Fruit fly (Drosophila melanogaster) whole organism, embryonic: ENCODE data around the gene ATPsynepsilonL.

Source experiments
- Abd-B ChIP-seq: fragments of 200-800 bp; sonication (Bioruptor generic); optimal IDR thresholded peaks from 2 replicates; lab custom pipeline; 2018; ENCODE audit warnings: missing biosample characterization, mild to moderate bottlenecking, missing genetic modification characterization, moderate library complexity
- Blimp-1 ChIP-seq: fragments of 200-800 bp; sonication (Bioruptor generic); optimal IDR thresholded peaks from 3 replicates; lab custom pipeline; 2018; ENCODE audit warnings: missing biosample characterization, missing genetic modification characterization, mild to moderate bottlenecking, moderate library complexity, missing genetic modification reagents
- CG11398 ChIP-seq: fragments of 200-800 bp; sonication (Bioruptor generic); optimal IDR thresholded peaks from 2 replicates; lab custom pipeline; 2016; ENCODE audit warnings: missing biosample characterization, missing genetic modification characterization
- CG11695 ChIP-seq: fragments of 200-800 bp; sonication (Bioruptor generic); IDR thresholded peaks from 3 replicates; pipeline ENCODE4 v1.3.6; 2022; ENCODE audit warnings: missing biosample characterization, missing genetic modification characterization
- CG11696 ChIP-seq: fragments of 200-800 bp; sonication (Bioruptor generic); IDR thresholded peaks from 2 replicates; pipeline ENCODE4 v1.3.6; 2022; ENCODE audit warnings: missing biosample characterization, missing genetic modification characterization
- CG12071 ChIP-seq: fragments of 200-800 bp; sonication (Bioruptor generic); optimal IDR thresholded peaks from 3 replicates; lab custom pipeline; 2018; ENCODE audit warnings: missing biosample characterization, mild to moderate bottlenecking, missing genetic modification characterization
- CG12104 ChIP-seq: fragments of 200-800 bp; sonication (Bioruptor generic); optimal IDR thresholded peaks from 3 replicates; lab custom pipeline; 2016; ENCODE audit warnings: missing biosample characterization, missing genetic modification characterization
- CG15011 ChIP-seq: fragments of 200-800 bp; sonication (Bioruptor generic); optimal IDR thresholded peaks from 3 replicates; lab custom pipeline; 2018; ENCODE audit warnings: missing biosample characterization, mild to moderate bottlenecking, missing genetic modification characterization
- CG1603 ChIP-seq: fragments of 200-800 bp; sonication (Bioruptor generic); optimal IDR thresholded peaks from 2 replicates; lab custom pipeline; 2019; ENCODE audit warnings: missing biosample characterization, mild to moderate bottlenecking, missing genetic modification characterization, moderate library complexity
- CG17361 ChIP-seq: fragments of 200-800 bp; sonication (Bioruptor generic); IDR thresholded peaks from 3 replicates; pipeline ENCODE4 v1.3.6; 2022; ENCODE audit warnings: missing biosample characterization, missing genetic modification characterization
- CG17568 ChIP-seq: fragments of 200-800 bp; sonication (Bioruptor generic); optimal IDR thresholded peaks from 2 replicates; lab custom pipeline; 2018; ENCODE audit warnings: missing biosample characterization, mild to moderate bottlenecking, missing genetic modification characterization, moderate library complexity
- CG18476 ChIP-seq: fragments of 200-800 bp; sonication (Bioruptor generic); optimal IDR thresholded peaks from 2 replicates; lab custom pipeline; 2016; ENCODE audit warnings: missing biosample characterization, mild to moderate bottlenecking, missing genetic modification characterization
- CG2202 ChIP-seq: fragments of 200-800 bp; sonication (Bioruptor generic); optimal IDR thresholded peaks from 2 replicates; lab custom pipeline; 2018; ENCODE audit warnings: missing biosample characterization, mild to moderate bottlenecking, missing genetic modification characterization
- CG30431 ChIP-seq: fragments of 200-800 bp; sonication (Bioruptor generic); optimal IDR thresholded peaks from 2 replicates; lab custom pipeline; 2017; ENCODE audit warnings: missing biosample characterization, missing genetic modification characterization
- CG3838 ChIP-seq: fragments of 200-800 bp; sonication (Bioruptor generic); optimal IDR thresholded peaks from 3 replicates; lab custom pipeline; 2016; ENCODE audit warnings: missing biosample characterization, missing genetic modification characterization
- CG6683 ChIP-seq: fragments of 200-800 bp; sonication (Bioruptor generic); optimal IDR thresholded peaks from 2 replicates; lab custom pipeline; 2017; ENCODE audit warnings: missing biosample characterization, mild to moderate bottlenecking, missing genetic modification characterization, missing genetic modification reagents
- CG6854 ChIP-seq: fragments of 200-800 bp; sonication (Bioruptor generic); optimal IDR thresholded peaks from 3 replicates; lab custom pipeline; 2017; ENCODE audit warnings: missing biosample characterization, mild to moderate bottlenecking, missing genetic modification characterization
- CG7745 ChIP-seq: fragments of 200-800 bp; sonication (Bioruptor generic); optimal IDR thresholded peaks from 2 replicates; lab custom pipeline; 2018; ENCODE audit warnings: missing biosample characterization, mild to moderate bottlenecking, missing genetic modification characterization, moderate library complexity
- CG7928 ChIP-seq: fragments of 200-800 bp; sonication (Bioruptor generic); optimal IDR thresholded peaks from 2 replicates; lab custom pipeline; 2017; ENCODE audit warnings: missing biosample characterization, mild to moderate bottlenecking, missing genetic modification characterization
- CG8089 ChIP-seq: fragments of 200-800 bp; sonication (Bioruptor generic); optimal IDR thresholded peaks from 3 replicates; lab custom pipeline; 2016; ENCODE audit warnings: missing biosample characterization, missing genetic modification characterization
- CG9876 ChIP-seq: fragments of 200-800 bp; sonication (Bioruptor generic); optimal IDR thresholded peaks from 2 replicates; lab custom pipeline; 2016; ENCODE audit warnings: missing biosample characterization, missing genetic modification characterization
- D19B ChIP-seq: fragments of 200-800 bp; sonication (Bioruptor generic); optimal IDR thresholded peaks from 2 replicates; lab custom pipeline; 2017; ENCODE audit warnings: missing biosample characterization, mild to moderate bottlenecking, missing genetic modification characterization
- Drgx ChIP-seq: fragments of 200-800 bp; sonication (Bioruptor generic); IDR thresholded peaks from 2 replicates; pipeline ENCODE4 v1.3.6; 2022; ENCODE audit warnings: missing biosample characterization, missing genetic modification characterization
- E2f1 ChIP-seq: fragments of 200-800 bp; sonication (Bioruptor generic); IDR thresholded peaks from 2 replicates; pipeline ENCODE4 v1.3.6; 2022; ENCODE audit warnings: missing biosample characterization, missing genetic modification characterization
- H15 ChIP-seq: fragments of 200-800 bp; sonication (Bioruptor generic); IDR thresholded peaks from 3 replicates; pipeline ENCODE4 v1.3.6; 2022; ENCODE audit warnings: missing biosample characterization, missing genetic modification characterization
- Hey ChIP-seq: fragments of 200-800 bp; sonication (Bioruptor generic); optimal IDR thresholded peaks from 3 replicates; lab custom pipeline; 2018; ENCODE audit warnings: missing biosample characterization, mild to moderate bottlenecking, missing genetic modification characterization
- Hr3 ChIP-seq: fragments of 200-800 bp; sonication (Bioruptor generic); optimal IDR thresholded peaks from 3 replicates; lab custom pipeline; 2016; ENCODE audit warnings: missing biosample characterization, missing genetic modification characterization
- Lhr ChIP-seq: fragments of 200-800 bp; sonication (Bioruptor generic); optimal IDR thresholded peaks from 3 replicates; lab custom pipeline; 2017; ENCODE audit warnings: mild to moderate bottlenecking, missing biosample characterization, missing genetic modification reagents, missing genetic modification characterization
- Mad ChIP-seq: fragments of 200-800 bp; sonication (Bioruptor generic); optimal IDR thresholded peaks from 2 replicates; lab custom pipeline; 2016; ENCODE audit warnings: missing biosample characterization, missing genetic modification characterization
- Ravus ChIP-seq: fragments of 200-800 bp; sonication (Bioruptor generic); IDR thresholded peaks from 2 replicates; pipeline ENCODE4 v1.3.6; 2022; ENCODE audit warnings: missing biosample characterization, missing genetic modification characterization
- Scr ChIP-seq: fragments of 200-800 bp; sonication (Bioruptor generic); IDR thresholded peaks from 2 replicates; pipeline ENCODE4 v1.3.6; 2022; ENCODE audit warnings: missing biosample characterization, missing genetic modification characterization; ENCODE audit not compliant: partially characterized antibody
- Six4 ChIP-seq: fragments of 200-800 bp; sonication (Bioruptor generic); optimal IDR thresholded peaks from 2 replicates; lab custom pipeline; 2016; ENCODE audit warnings: missing biosample characterization, missing genetic modification characterization
- Spps ChIP-seq: fragments of 200-800 bp; sonication (Bioruptor generic); optimal IDR thresholded peaks from 2 replicates; lab custom pipeline; 2018; ENCODE audit warnings: missing biosample characterization, mild to moderate bottlenecking, missing genetic modification characterization
- Stat92E ChIP-seq, 3 experiments: fragments of >200 bp in 2 of 3; fragments of 200-800 bp in 1 of 3; sonication (Bioruptor generic) in 1 of 3; optimal IDR thresholded peaks; 2 replicates each; lab custom pipeline; 2017 to 2019; ENCODE audit warnings: missing biosample characterization in 3 of 3, missing genetic modification characterization in 3 of 3, mild to moderate bottlenecking in 1 of 3, moderate library complexity in 1 of 3
- ac ChIP-seq: fragments of 200-800 bp; sonication (Bioruptor generic); optimal IDR thresholded peaks from 3 replicates; lab custom pipeline; 2017; ENCODE audit warnings: missing biosample characterization, mild to moderate bottlenecking, missing genetic modification characterization
- bab2 ChIP-seq: fragments of 200-800 bp; sonication (Bioruptor generic); optimal IDR thresholded peaks from 2 replicates; lab custom pipeline; 2016; ENCODE audit warnings: missing biosample characterization, missing genetic modification characterization
- bigmax ChIP-seq: fragments of 200-800 bp; sonication (Bioruptor generic); optimal IDR thresholded peaks from 2 replicates; lab custom pipeline; 2018; ENCODE audit warnings: missing biosample characterization, mild to moderate bottlenecking, missing genetic modification characterization
- dan ChIP-seq: fragments of 200-800 bp; sonication (Bioruptor generic); IDR thresholded peaks from 2 replicates; pipeline ENCODE4 v1.3.6; 2022; ENCODE audit warnings: missing biosample characterization, missing genetic modification characterization
- dmrt11E ChIP-seq: fragments of 200-800 bp; sonication (Bioruptor generic); optimal IDR thresholded peaks from 3 replicates; lab custom pipeline; 2018; ENCODE audit warnings: missing biosample characterization, mild to moderate bottlenecking, missing genetic modification characterization, moderate library complexity
- emc ChIP-seq: fragments of 200-800 bp; sonication (Bioruptor generic); optimal IDR thresholded peaks from 2 replicates; lab custom pipeline; 2016; ENCODE audit warnings: missing biosample characterization, missing genetic modification characterization
- hbn ChIP-seq: fragments of 200-800 bp; sonication (Bioruptor generic); IDR thresholded peaks from 2 replicates; pipeline ENCODE4 v1.3.6; 2022; ENCODE audit warnings: missing biosample characterization, missing genetic modification characterization; ENCODE audit not compliant: partially characterized antibody
- lab ChIP-seq: fragments of 200-800 bp; sonication (Bioruptor generic); optimal IDR thresholded peaks from 3 replicates; lab custom pipeline; 2017; ENCODE audit warnings: missing biosample characterization, missing genetic modification characterization, mild to moderate bottlenecking, moderate library complexity, missing genetic modification reagents
- lmd ChIP-seq: fragments of 200-800 bp; sonication (Bioruptor generic); IDR thresholded peaks from 2 replicates; pipeline ENCODE4 v1.3.6; 2022; ENCODE audit warnings: missing biosample characterization, missing genetic modification characterization
- maf-S ChIP-seq: fragments of 200-800 bp; sonication (Bioruptor generic); optimal IDR thresholded peaks from 2 replicates; lab custom pipeline; 2016; ENCODE audit warnings: missing biosample characterization, missing genetic modification characterization
- nau ChIP-seq: fragments of 200-800 bp; sonication (Bioruptor generic); optimal IDR thresholded peaks from 3 replicates; lab custom pipeline; 2017; ENCODE audit warnings: missing biosample characterization, mild to moderate bottlenecking, missing genetic modification characterization, missing genetic modification reagents
- repo ChIP-seq: fragments of 200-800 bp; sonication (Bioruptor generic); optimal IDR thresholded peaks from 2 replicates; lab custom pipeline; 2016; ENCODE audit warnings: missing biosample characterization, missing genetic modification characterization
- run ChIP-seq: fragments of 200-800 bp; sonication (Bioruptor generic); optimal IDR thresholded peaks from 3 replicates; lab custom pipeline; 2018; ENCODE audit warnings: missing biosample characterization, mild to moderate bottlenecking, missing genetic modification characterization
- sim ChIP-seq: fragments of 200-800 bp; sonication (Bioruptor generic); IDR thresholded peaks from 2 replicates; pipeline ENCODE4 v1.3.6; 2022; ENCODE audit warnings: missing biosample characterization, missing genetic modification characterization
- unpg ChIP-seq: fragments of 200-800 bp; sonication (Bioruptor generic); optimal IDR thresholded peaks from 3 replicates; lab custom pipeline; 2018; ENCODE audit warnings: missing biosample characterization, mild to moderate bottlenecking, missing genetic modification characterization, moderate library complexity
- zen ChIP-seq: fragments of 200-800 bp; sonication (Bioruptor generic); optimal IDR thresholded peaks from 3 replicates; lab custom pipeline; 2018; ENCODE audit warnings: missing biosample characterization, mild to moderate bottlenecking, missing genetic modification characterization, moderate library complexity

ATPsynepsilonL gene

DNA sequence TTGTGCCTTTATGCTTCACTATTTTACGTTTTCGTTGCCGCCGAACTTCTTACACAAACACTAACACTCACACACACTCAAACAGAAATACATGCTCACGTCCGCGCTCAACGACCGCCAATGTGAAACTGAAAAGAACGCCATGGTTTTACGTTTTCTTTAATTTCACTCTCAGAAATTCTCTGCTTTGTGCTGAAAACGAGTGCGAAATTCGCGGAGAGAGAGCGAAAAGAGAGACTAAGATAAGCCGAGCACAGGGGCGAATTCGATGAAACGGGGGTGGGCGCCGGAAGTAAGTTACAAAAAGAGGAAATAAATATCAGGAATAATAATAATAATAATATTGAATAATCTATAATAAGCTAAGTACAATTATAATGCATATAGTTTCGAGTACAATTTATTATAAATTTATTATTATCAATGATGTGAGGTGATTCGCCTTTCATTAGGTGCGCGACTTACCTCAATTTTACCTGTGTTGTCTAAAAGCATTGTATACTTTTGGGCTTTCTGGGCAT, 48.8 kb downstream of the ATPsynepsilonL start, which contains the start of gene Best1 (continued):
- TF ChIP-seq dmrt11E, result peak; percentile 83
- TF ChIP-seq Hr3 (GFP tag; lab: Kevin White, UChicago), result peak; percentile 90
- peak; percentile 79 for TF ChIP-seq CG2202 (tag; lab: Kevin White, UChicago)
- peak in 1 of 3 experiments; percentile 85 for TF ChIP-seq Stat92E (GFP tag; optimal IDR thresholded peaks at IDR 0.05; lab: Kevin White, UChicago)
- peak; percentile 29 for TF ChIP-seq CG9876
- peak; percentile 19 for TF ChIP-seq maf-S (GFP tag; lab: Kevin White, UChicago)
- peak; percentile 41; the same call in 1 of the 2 replicates for TF ChIP-seq dan (GFP tag; lab: Robert Waterston, UW)
- peak; percentile 77; the same call in 1 of the 2 replicates for TF ChIP-seq sim (GFP tag; lab: Robert Waterston, UW)
- TF ChIP-seq Abd-B, result peak; percentile 87
- peak; percentile 85 for TF ChIP-seq CG6683
- peak; percentile 82 for TF ChIP-seq CG1603
- TF ChIP-seq Drgx (GFP tag; lab: Robert Waterston, UW), result peak; percentile 93
- TF ChIP-seq Hey (tag; lab: Kevin White, UChicago), result peak; percentile 27
- TF ChIP-seq Six4, result peak; percentile 68
- peak; percentile 32 for TF ChIP-seq CG7928 (GFP tag; lab: Kevin White, UChicago)
- peak; percentile 95 for TF ChIP-seq unpg (GFP tag; lab: Kevin White, UChicago)
- peak; percentile 81 for TF ChIP-seq run
- peak; percentile 72 for TF ChIP-seq nau
- TF ChIP-seq Ravus (GFP tag; lab: Robert Waterston, UW), result peak; percentile 58
- TF ChIP-seq E2f1, result peak; percentile 90
- peak; percentile 90 for TF ChIP-seq CG6854
- TF ChIP-seq Spps (tag; lab: Kevin White, UChicago), result peak; percentile 77
- TF ChIP-seq CG11398 (GFP tag; lab: Kevin White, UChicago), result peak; percentile 38
- peak; percentile 80 for TF ChIP-seq CG12071 (GFP tag; lab: Kevin White, UChicago)
- TF ChIP-seq bab2 (GFP tag; lab: Kevin White, UChicago), result peak; percentile 82
- peak; percentile 93 for TF ChIP-seq CG11695 (GFP tag; lab: Robert Waterston, UW)
- peak; percentile 64 for TF ChIP-seq ac (GFP tag; lab: Kevin White, UChicago)
- peak; percentile 71 for TF ChIP-seq CG11696 (GFP tag; lab: Robert Waterston, UW)
- peak; percentile 62 for TF ChIP-seq emc (GFP tag; lab: Kevin White, UChicago)
- TF ChIP-seq CG8089 (GFP tag; lab: Kevin White, UChicago), result no peak
- peak; percentile 96 for TF ChIP-seq lab (GFP tag; lab: Kevin White, UChicago)
- TF ChIP-seq D19B (GFP tag; lab: Kevin White, UChicago), result peak; percentile 80
- TF ChIP-seq CG12104, result peak; percentile 67
- peak; percentile 88 for TF ChIP-seq CG17568 (GFP tag; lab: Kevin White, UChicago)
- peak; percentile 92 for TF ChIP-seq CG17361 (GFP tag; lab: Robert Waterston, UW)
- peak; percentile 86 for TF ChIP-seq CG30431 (GFP tag; lab: Kevin White, UChicago)
- peak; percentile 92 for TF ChIP-seq zen (tag; lab: Kevin White, UChicago)
- peak; percentile 85 for TF ChIP-seq Mad
- TF ChIP-seq H15 (GFP tag; lab: Robert Waterston, UW), result peak; percentile 93
- peak; percentile 70 for TF ChIP-seq CG3838 (GFP tag; lab: Kevin White, UChicago)
- peak; percentile 27 for TF ChIP-seq bigmax (GFP tag; lab: Kevin White, UChicago)
- TF ChIP-seq repo (GFP tag; lab: Kevin White, UChicago), result peak; percentile 56
- peak; percentile 47 for TF ChIP-seq Scr (GFP tag; lab: Robert Waterston, UW)
- TF ChIP-seq Blimp-1 (GFP tag; lab: Kevin White, UChicago), result peak; percentile 95
- TF ChIP-seq Lhr (GFP tag; lab: Kevin White, UChicago), result peak; percentile 67
- TF ChIP-seq lmd, result peak; percentile 94
- peak; percentile 62 for TF ChIP-seq CG18476
- peak; percentile 85 for TF ChIP-seq CG15011 (GFP tag; lab: Kevin White, UChicago)
- peak; percentile 55 for TF ChIP-seq hbn
- TF ChIP-seq CG7745 (tag; lab: Kevin White, UChicago), result no peak
